Worm (Caenorhabditis elegans) whole organism, young adult: ENCODE results near the gene egl-44.

Source experiments
- B0261.1 ChIP-seq: sonication (generic microtip); optimal IDR thresholded peaks from 2 replicates; lab custom pipeline; 2016; ENCODE audit warnings: mild to moderate bottlenecking, missing genetic modification characterization, moderate library complexity, missing compliant biosample characterization
- F10E7.11 ChIP-seq: sonication (generic microtip); optimal IDR thresholded peaks from 2 replicates; lab custom pipeline; 2017; ENCODE audit warnings: mild to moderate bottlenecking, missing genetic modification characterization, moderate library complexity, missing compliant biosample characterization
- F57A8.1 ChIP-seq: fragments of 200-800 bp; sonication (Bioruptor generic); optimal IDR thresholded peaks from 2 replicates; lab custom pipeline; 2018; ENCODE audit warnings: mild to moderate bottlenecking, missing genetic modification characterization, moderate library complexity, missing compliant biosample characterization
- Y53F4B.3 ChIP-seq: fragments of 200-800 bp; sonication (Bioruptor generic); IDR thresholded peaks from 2 replicates; pipeline ENCODE4 v1.3.6; 2022; ENCODE audit warnings: missing genetic modification reagents, missing genetic modification characterization, missing compliant biosample characterization
- lsy-27 ChIP-seq: sonication (generic microtip); optimal IDR thresholded peaks from 2 replicates; lab custom pipeline; 2017; ENCODE audit warnings: missing genetic modification characterization, mild to moderate bottlenecking, missing compliant biosample characterization, antibody characterized with exemption, missing genotype, borderline replicate concordance; ENCODE audit not compliant: insufficient read depth
- nhr-27 ChIP-seq: fragments of 200-800 bp; sonication (Bioruptor generic); optimal IDR thresholded peaks from 2 replicates; lab custom pipeline; 2018; ENCODE audit warnings: mild to moderate bottlenecking, missing genetic modification characterization, moderate library complexity, missing compliant biosample characterization
- zfh-2 ChIP-seq: fragments of 200-800 bp; sonication (Bioruptor generic); conservative IDR thresholded peaks from 2 replicates; pipeline ENCODE4 v1.3.6; 2022; ENCODE audit warnings: missing genetic modification reagents, missing genetic modification characterization, missing compliant biosample characterization
- ztf-22 ChIP-seq: fragments of 200-800 bp; sonication (Bioruptor generic); optimal IDR thresholded peaks from 2 replicates; lab custom pipeline; 2018; ENCODE audit warnings: mild to moderate bottlenecking, missing genetic modification characterization, moderate library complexity, missing compliant biosample characterization

DNA sequence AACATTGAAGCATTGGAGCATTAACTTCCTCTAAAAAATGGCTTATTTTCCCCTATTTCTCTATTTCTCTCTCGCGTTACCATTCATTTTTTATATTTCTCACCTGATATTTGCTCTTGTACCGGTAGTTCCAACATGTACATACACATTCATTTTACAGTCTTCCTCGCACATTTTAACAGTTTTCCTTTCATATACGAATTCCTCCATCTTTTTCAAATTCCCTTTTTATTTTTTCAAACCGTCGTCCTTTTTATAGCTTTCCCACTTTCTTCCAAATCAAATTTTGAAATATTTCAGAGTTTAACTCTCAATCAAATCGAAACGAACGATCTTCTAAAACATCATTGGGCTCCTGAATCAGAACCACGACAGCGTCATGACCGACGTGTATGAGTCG, 44.4 kb upstream of the egl-44 start, which contains the start of gene rfip-1:
- TF ChIP-seq B0261.1 (tag; lab: Kevin White, UChicago) (no peak), lsy-27 (no peak), nhr-27 (no peak), Y53F4B.3 (GFP tag; lab: Robert Waterston, UW) (no peak), F57A8.1 (no peak), zfh-2 (GFP tag; lab: Robert Waterston, UW) (no peak), ztf-22 (no peak), F10E7.11 (tag; lab: Kevin White, UChicago) (no peak)
